Fruit fly (Drosophila melanogaster) whole organism, embryonic: ENCODE measurements around the gene CG45099.

Experiments
- Abd-B ChIP-seq: fragments of 200-800 bp; sonication (Bioruptor generic); optimal IDR thresholded peaks from 2 replicates; lab custom pipeline; 2018; ENCODE audit warnings: missing biosample characterization, mild to moderate bottlenecking, missing genetic modification characterization, moderate library complexity
- Bdp1 ChIP-seq: fragments of 200-800 bp; sonication (Bioruptor generic); optimal IDR thresholded peaks from 3 replicates; lab custom pipeline; 2016; ENCODE audit warnings: missing biosample characterization, missing genetic modification characterization
- Bteb2 ChIP-seq: fragments of 200-800 bp; sonication (Bioruptor generic); optimal IDR thresholded peaks from 2 replicates; lab custom pipeline; 2016; ENCODE audit warnings: missing biosample characterization, missing genetic modification characterization
- CG11085 ChIP-seq: fragments of 200-800 bp; sonication (Bioruptor generic); IDR thresholded peaks from 2 replicates; pipeline ENCODE4 v1.3.6; 2022; ENCODE audit warnings: missing biosample characterization, missing genetic modification characterization
- CG11093 ChIP-seq: fragments of 200-800 bp; sonication (Bioruptor generic); IDR thresholded peaks from 3 replicates; pipeline ENCODE4 v1.3.6; 2022; ENCODE audit warnings: missing biosample characterization, missing genetic modification characterization
- CG12155 ChIP-seq: fragments of 200-800 bp; sonication (Bioruptor generic); optimal IDR thresholded peaks from 3 replicates; lab custom pipeline; 2016; ENCODE audit warnings: missing biosample characterization, missing genetic modification characterization
- CG12219 ChIP-seq: fragments of 200-800 bp; sonication (Bioruptor generic); optimal IDR thresholded peaks from 3 replicates; lab custom pipeline; 2018; ENCODE audit warnings: missing biosample characterization, mild to moderate bottlenecking, missing genetic modification characterization
- CG12769 ChIP-seq: fragments of 200-800 bp; sonication (Bioruptor generic); optimal IDR thresholded peaks from 2 replicates; lab custom pipeline; 2019; ENCODE audit warnings: missing biosample characterization, mild to moderate bottlenecking, missing genetic modification characterization, moderate library complexity
- CG13624 ChIP-seq: fragments of 200-800 bp; sonication (Bioruptor generic); optimal IDR thresholded peaks from 2 replicates; lab custom pipeline; 2016; ENCODE audit warnings: missing biosample characterization, missing genetic modification characterization
- CG14860 ChIP-seq: fragments of 200-800 bp; sonication (Bioruptor generic); IDR thresholded peaks from 3 replicates; pipeline ENCODE4 v1.3.6; 2022; ENCODE audit warnings: missing biosample characterization, missing genetic modification characterization; ENCODE audit not compliant: partially characterized antibody
- CG15601 ChIP-seq: fragments of 200-800 bp; sonication (Bioruptor generic); optimal IDR thresholded peaks from 3 replicates; lab custom pipeline; 2019; ENCODE audit warnings: missing biosample characterization, mild to moderate bottlenecking, missing genetic modification characterization, moderate library complexity
- CG17568 ChIP-seq: fragments of 200-800 bp; sonication (Bioruptor generic); optimal IDR thresholded peaks from 2 replicates; lab custom pipeline; 2018; ENCODE audit warnings: missing biosample characterization, mild to moderate bottlenecking, missing genetic modification characterization, moderate library complexity
- CG3163 ChIP-seq: fragments of 200-800 bp; sonication (Bioruptor generic); optimal IDR thresholded peaks from 3 replicates; lab custom pipeline; 2016; ENCODE audit warnings: missing biosample characterization, missing genetic modification characterization
- CG32532 ChIP-seq: fragments of 200-800 bp; sonication (Bioruptor generic); IDR thresholded peaks from 2 replicates; pipeline ENCODE4 v1.3.6; 2022; ENCODE audit warnings: missing biosample characterization, missing genetic modification characterization
- CG34422 ChIP-seq: fragments of 200-800 bp; sonication (Bioruptor generic); IDR thresholded peaks from 3 replicates; pipeline ENCODE4 v1.3.6; 2022; ENCODE audit warnings: missing biosample characterization, missing genetic modification characterization
- CG4617 ChIP-seq: fragments of 200-800 bp; sonication (Bioruptor generic); optimal IDR thresholded peaks from 3 replicates; lab custom pipeline; 2016; ENCODE audit warnings: missing biosample characterization, missing genetic modification characterization, borderline replicate concordance
- CG4820 ChIP-seq: fragments of 200-800 bp; sonication (Bioruptor generic); optimal IDR thresholded peaks from 3 replicates; lab custom pipeline; 2016; ENCODE audit warnings: missing biosample characterization, missing genetic modification characterization
- CG8089 ChIP-seq: fragments of 200-800 bp; sonication (Bioruptor generic); optimal IDR thresholded peaks from 3 replicates; lab custom pipeline; 2016; ENCODE audit warnings: missing biosample characterization, missing genetic modification characterization
- Chrac-16 ChIP-seq: fragments of 200-800 bp; sonication (Bioruptor generic); optimal IDR thresholded peaks from 3 replicates; lab custom pipeline; 2016; ENCODE audit warnings: missing biosample characterization, missing genetic modification characterization
- D19B ChIP-seq: fragments of 200-800 bp; sonication (Bioruptor generic); optimal IDR thresholded peaks from 2 replicates; lab custom pipeline; 2017; ENCODE audit warnings: missing biosample characterization, mild to moderate bottlenecking, missing genetic modification characterization
- ERR ChIP-seq: fragments of 200-800 bp; sonication (Bioruptor generic); optimal IDR thresholded peaks from 2 replicates; lab custom pipeline; 2016; ENCODE audit warnings: missing biosample characterization, missing genetic modification characterization
- HmgD ChIP-seq: fragments of 200-800 bp; sonication (Bioruptor generic); optimal IDR thresholded peaks from 3 replicates; lab custom pipeline; 2016; ENCODE audit warnings: missing biosample characterization, missing genetic modification characterization
- HmgZ ChIP-seq: fragments of 200-800 bp; sonication (Bioruptor generic); optimal IDR thresholded peaks from 2 replicates; lab custom pipeline; 2018; ENCODE audit warnings: missing biosample characterization, mild to moderate bottlenecking, missing genetic modification characterization
- Jarid2 ChIP-seq: fragments of 200-800 bp; sonication (Bioruptor generic); optimal IDR thresholded peaks from 3 replicates; lab custom pipeline; 2017; ENCODE audit warnings: mild to moderate bottlenecking, missing biosample characterization, missing genetic modification reagents, missing genetic modification characterization
- Med ChIP-seq: fragments of 200-800 bp; sonication (Bioruptor generic); peaks from one replicate; lab custom pipeline; 2016; ENCODE audit warnings: missing biosample characterization, missing genetic modification characterization, mild to moderate bottlenecking, inconsistent platforms, moderate library complexity
- Mes4 ChIP-seq: fragments of 200-800 bp; sonication (Bioruptor generic); optimal IDR thresholded peaks from 2 replicates; lab custom pipeline; 2016; ENCODE audit warnings: missing biosample characterization, missing genetic modification characterization
- NFAT ChIP-seq: fragments of 200-800 bp; sonication (Bioruptor generic); IDR thresholded peaks from 2 replicates; pipeline ENCODE4 v1.3.6; 2022; ENCODE audit warnings: missing biosample characterization, missing genetic modification characterization
- Optix ChIP-seq: fragments of 200-800 bp; sonication (Bioruptor generic); IDR thresholded peaks from 3 replicates; pipeline ENCODE4 v1.3.6; 2022; ENCODE audit warnings: missing biosample characterization, missing genetic modification characterization
- Pdp1 ChIP-seq, 2 experiments: fragments of 200-800 bp; sonication (Bioruptor generic); optimal IDR thresholded peaks; 3 replicates each; lab custom pipeline; 2016; ENCODE audit warnings: missing biosample characterization in 2 of 2, missing genetic modification characterization in 2 of 2, mild to moderate bottlenecking in 1 of 2, moderate library complexity in 1 of 2
- Sry-β ChIP-seq: fragments of 200-800 bp; sonication (Bioruptor generic); optimal IDR thresholded peaks from 2 replicates; lab custom pipeline; 2018; ENCODE audit warnings: missing biosample characterization, mild to moderate bottlenecking, missing genetic modification characterization, moderate library complexity
- Sry-δ ChIP-seq: fragments of 200-800 bp; sonication (Bioruptor generic); optimal IDR thresholded peaks from 2 replicates; lab custom pipeline; 2016; ENCODE audit warnings: missing biosample characterization, missing genetic modification characterization
- Ssrp ChIP-seq: fragments of 200-800 bp; sonication (Bioruptor generic); optimal IDR thresholded peaks from 2 replicates; lab custom pipeline; 2018; ENCODE audit warnings: missing biosample characterization, mild to moderate bottlenecking, missing genetic modification characterization, moderate library complexity
- TFAM ChIP-seq: fragments of 200-800 bp; sonication (Bioruptor generic); optimal IDR thresholded peaks from 2 replicates; lab custom pipeline; 2017; ENCODE audit warnings: missing biosample characterization, missing genetic modification characterization, inconsistent platforms
- Trl ChIP-seq, 3 experiments: fragments of >200 bp in 2 of 3; fragments of 200-800 bp in 1 of 3; sonication (Bioruptor generic) in 1 of 3; optimal IDR thresholded peaks; 2 replicates in 1 of 3; 3 replicates in 2 of 3; lab custom pipeline; 2016 to 2017; ENCODE audit warnings: missing biosample characterization in 1 of 3, missing genetic modification characterization in 1 of 3
- Usf ChIP-seq: fragments of 200-800 bp; sonication (Bioruptor generic); optimal IDR thresholded peaks from 2 replicates; lab custom pipeline; 2017; ENCODE audit warnings: missing genotype, missing biosample characterization, missing genetic modification characterization
- ato ChIP-seq: fragments of 200-800 bp; sonication (Bioruptor generic); IDR thresholded peaks from 2 replicates; pipeline ENCODE4 v1.3.6; 2022; ENCODE audit warnings: missing biosample characterization, missing genetic modification characterization; ENCODE audit not compliant: partially characterized antibody
- btn ChIP-seq: fragments of 200-800 bp; sonication (Bioruptor generic); optimal IDR thresholded peaks from 2 replicates; lab custom pipeline; 2016; ENCODE audit warnings: missing biosample characterization, missing genetic modification characterization
- caup ChIP-seq: fragments of 200-800 bp; sonication (Bioruptor generic); optimal IDR thresholded peaks from 3 replicates; lab custom pipeline; 2017; ENCODE audit warnings: missing biosample characterization, mild to moderate bottlenecking, missing genetic modification characterization, moderate library complexity; ENCODE audit not compliant: severe bottlenecking
- ci ChIP-seq: fragments of 200-800 bp; sonication (Bioruptor generic); IDR thresholded peaks from 3 replicates; pipeline ENCODE4 v1.3.6; 2022; ENCODE audit warnings: missing biosample characterization, missing genetic modification characterization
- croc ChIP-seq: fragments of 200-800 bp; sonication (Bioruptor generic); conservative IDR thresholded peaks from 3 replicates; pipeline ENCODE4 v1.3.6; 2022; ENCODE audit warnings: missing biosample characterization, missing genetic modification characterization
- eve ChIP-seq, 2 experiments: fragments of >200 bp; optimal IDR thresholded peaks; 2 replicates each; lab custom pipeline; 2017; ENCODE audit warnings: missing biosample characterization in 2 of 2, missing genetic modification characterization in 2 of 2
- fd3F ChIP-seq: fragments of 200-800 bp; sonication (Bioruptor generic); optimal IDR thresholded peaks from 2 replicates; lab custom pipeline; 2018; ENCODE audit warnings: missing biosample characterization, mild to moderate bottlenecking, missing genetic modification characterization, moderate library complexity
- kah ChIP-seq: fragments of 200-800 bp; sonication (Bioruptor generic); optimal IDR thresholded peaks from 2 replicates; lab custom pipeline; 2018; ENCODE audit warnings: missing biosample characterization, mild to moderate bottlenecking, missing genetic modification characterization
- luna ChIP-seq: fragments of 200-800 bp; sonication (Bioruptor generic); optimal IDR thresholded peaks from 2 replicates; lab custom pipeline; 2016; ENCODE audit warnings: missing biosample characterization, missing genetic modification characterization
- pum ChIP-seq: fragments of 200-800 bp; sonication (Bioruptor generic); optimal IDR thresholded peaks from 2 replicates; lab custom pipeline; 2016; ENCODE audit warnings: missing biosample characterization, missing genetic modification characterization
- slp2 ChIP-seq: fragments of 200-800 bp; sonication (Bioruptor generic); optimal IDR thresholded peaks from 2 replicates; lab custom pipeline; 2016; ENCODE audit warnings: missing biosample characterization, missing genetic modification characterization
- sqz ChIP-seq: fragments of 200-800 bp; sonication (Bioruptor generic); optimal IDR thresholded peaks from 3 replicates; lab custom pipeline; 2018; ENCODE audit warnings: missing biosample characterization, mild to moderate bottlenecking, missing genetic modification characterization
- yki ChIP-seq: fragments of >200 bp; optimal IDR thresholded peaks from 3 replicates; lab custom pipeline; 2018
- zen ChIP-seq: fragments of 200-800 bp; sonication (Bioruptor generic); optimal IDR thresholded peaks from 3 replicates; lab custom pipeline; 2018; ENCODE audit warnings: missing biosample characterization, mild to moderate bottlenecking, missing genetic modification characterization, moderate library complexity
- zfh2 ChIP-seq: fragments of 200-800 bp; sonication (Bioruptor generic); optimal IDR thresholded peaks from 2 replicates; lab custom pipeline; 2016; ENCODE audit warnings: missing biosample characterization, missing genetic modification characterization

CG45099 gene

dm6 chr3R:22018777-22019420 is 15.2 kb downstream of the CG45099 start, which contains the start of gene Idh3b (continued):
- TF ChIP-seq Sry-β (GFP tag; lab: Kevin White, UChicago) (no peak), CG11085 (no peak; the same call in 1 of the 2 replicates), NFAT (GFP tag; lab: Robert Waterston, UW) (peak; percentile 84; the same call in 1 of the 2 replicates), fd3F (peak; percentile 26), yki (lab: Kevin White, UChicago) (no peak), kah (GFP tag; lab: Kevin White, UChicago) (peak; percentile 28), croc (peak; percentile 30; the same call in 1 of the 3 replicates), Abd-B (GFP tag; lab: Kevin White, UChicago) (no peak), btn (no peak), Sry-δ (GFP tag; lab: Kevin White, UChicago) (peak; percentile 87), HmgZ (peak; percentile 90), CG8089 (GFP tag; lab: Kevin White, UChicago) (no peak), Chrac-16 (GFP tag; lab: Kevin White, UChicago) (peak; percentile 69), ato (GFP tag; lab: Robert Waterston, UW) (peak; percentile 88), CG12769 (no peak), HmgD (GFP tag; lab: Kevin White, UChicago) (peak; percentile 64), CG11093 (GFP tag; lab: Robert Waterston, UW) (peak; percentile 38; the same call in 1 of the 3 replicates), Ssrp (no peak), ci (GFP tag; lab: Robert Waterston, UW) (peak; percentile 85), Trl (optimal IDR thresholded peaks at IDR 0.05; lab: Kevin White, UChicago) (no peak), Trl (GFP tag; optimal IDR thresholded peaks at IDR 0.05; lab: Kevin White, UChicago) (peak; percentile 78), Bteb2 (GFP tag; lab: Kevin White, UChicago) (peak; percentile 44), Mes4 (GFP tag; lab: Kevin White, UChicago) (peak; percentile 15), luna (GFP tag; lab: Kevin White, UChicago) (peak; percentile 53), caup (no peak), zfh2 (GFP tag; lab: Kevin White, UChicago) (peak; percentile 81), CG12219 (GFP tag; lab: Kevin White, UChicago) (peak; percentile 5), pum (GFP tag; lab: Kevin White, UChicago) (peak; percentile 70), eve (GFP tag; optimal IDR thresholded peaks at IDR 0.05; lab: Kevin White, UChicago) (no peak), CG14860 (peak; percentile 75), CG32532 (peak; percentile 85), slp2 (GFP tag; lab: Kevin White, UChicago) (peak; percentile 18), CG13624 (peak; percentile 84), Optix (GFP tag; lab: Robert Waterston, UW) (no peak), CG4820 (peak; percentile 48), CG15601 (tag; lab: Kevin White, UChicago) (peak; percentile 55), zen (tag; lab: Kevin White, UChicago) (peak; percentile 53), Pdp1 (GFP tag; optimal IDR thresholded peaks at IDR 0.05; lab: Kevin White, UChicago) (peak; percentile 75 to 97), D19B (GFP tag; lab: Kevin White, UChicago) (peak; percentile 29), TFAM (no peak), CG34422 (GFP tag; lab: Robert Waterston, UW) (no peak), Bdp1 (GFP tag; lab: Kevin White, UChicago) (peak; percentile 54), CG4617 (GFP tag; lab: Kevin White, UChicago) (peak; percentile 64), CG3163 (GFP tag; lab: Kevin White, UChicago) (peak; percentile 36), Med (GFP tag; lab: Kevin White, UChicago) (no peak), sqz (GFP tag; lab: Kevin White, UChicago) (no peak), Jarid2 (peak; percentile 60), ERR (GFP tag; lab: Kevin White, UChicago) (peak; percentile 30), CG17568 (no peak), CG12155 (GFP tag; lab: Kevin White, UChicago) (peak; percentile 68), Usf (GFP tag; lab: Kevin White, UChicago) (peak; percentile 29)
